Worm (Caenorhabditis elegans): ENCODE measurements around the gene adah-1.
A peak's percentile ranks its signal among the peaks of the same experiment; 100 is the strongest.

The adah-1 gene

DNA sequence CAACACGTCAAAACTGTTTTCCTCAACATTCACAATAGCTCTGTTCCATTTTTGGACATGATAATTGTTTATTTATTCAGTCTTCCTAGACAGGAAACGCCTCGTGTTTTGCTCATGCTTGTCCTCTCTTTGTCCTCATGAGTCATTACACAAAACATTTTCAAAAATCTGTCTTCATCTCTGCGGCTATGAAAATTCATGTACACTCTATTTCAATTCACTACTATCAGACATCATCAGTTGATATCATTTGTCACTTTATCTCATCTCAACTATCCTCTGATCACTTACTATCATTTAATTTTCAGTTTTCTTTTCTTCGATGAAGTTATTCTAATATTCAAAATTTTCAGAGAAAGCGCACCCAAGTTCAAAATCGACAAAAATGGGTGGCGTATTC lies at the start of gene adah-1:
Gene adah-1 (plus strand): TSS at position 354 of the 400 bp plus-strand sequence.
- peak in 1 of 2 experiments; percentile 13 for TF ChIP-seq mdl-1 (tag; optimal IDR thresholded peaks at IDR 0.05)
- TF ChIP-seq zip-11 (GFP tag; IDR thresholded peaks at IDR 0.05) = no peak
- no peak for TF ChIP-seq madf-9 (GFP tag; conservative IDR thresholded peaks at IDR 0.05)
- no peak for TF ChIP-seq lin-13 (GFP tag; optimal IDR thresholded peaks at IDR 0.05)
- TF ChIP-seq zag-1 (tag; optimal IDR thresholded peaks at IDR 0.05) = no peak
- TF ChIP-seq attf-4 (tag; optimal IDR thresholded peaks at IDR 0.05) = no peak
- no peak for TF ChIP-seq lin-15B (tag; optimal IDR thresholded peaks at IDR 0.05)
- peak in 1 of 2 experiments; percentile 14 for TF ChIP-seq unc-62 (GFP tag; optimal IDR thresholded peaks at IDR 0.05 in 1 of 2)
- TF ChIP-seq unc-62 (tag; optimal IDR thresholded peaks at IDR 0.05) = no peak
- no peak for TF ChIP-seq ZK546.5 (tag; optimal IDR thresholded peaks at IDR 0.05)
- no peak for TF ChIP-seq dmd-8 (GFP tag; IDR thresholded peaks at IDR 0.05)
- no peak for TF ChIP-seq ces-1 (GFP tag; optimal IDR thresholded peaks at IDR 0.05)
- TF ChIP-seq arid-1 (GFP tag; conservative IDR thresholded peaks at IDR 0.05) = no peak
- TF ChIP-seq hlh-30 (tag; optimal IDR thresholded peaks at IDR 0.05; ENCODE audit: insufficient read depth) = peak; percentile 78
- TF ChIP-seq aha-1 (tag) = peak; percentile 65
- TF ChIP-seq Y105C5A.15 (GFP tag; IDR thresholded peaks at IDR 0.05) = no peak
- no peak for TF ChIP-seq zfp-3 (GFP tag; conservative IDR thresholded peaks at IDR 0.05)
- TF ChIP-seq daf-12 (tag; optimal IDR thresholded peaks at IDR 0.05) = no peak
- peak; percentile 33 for TF ChIP-seq nhr-28 (tag; optimal IDR thresholded peaks at IDR 0.05)
- TF ChIP-seq lsy-2 (tag; optimal IDR thresholded peaks at IDR 0.05) = peak in 1 of 2 experiments; percentile 31
- no peak for TF ChIP-seq dmd-6 (GFP tag; IDR thresholded peaks at IDR 0.05)

DNA sequence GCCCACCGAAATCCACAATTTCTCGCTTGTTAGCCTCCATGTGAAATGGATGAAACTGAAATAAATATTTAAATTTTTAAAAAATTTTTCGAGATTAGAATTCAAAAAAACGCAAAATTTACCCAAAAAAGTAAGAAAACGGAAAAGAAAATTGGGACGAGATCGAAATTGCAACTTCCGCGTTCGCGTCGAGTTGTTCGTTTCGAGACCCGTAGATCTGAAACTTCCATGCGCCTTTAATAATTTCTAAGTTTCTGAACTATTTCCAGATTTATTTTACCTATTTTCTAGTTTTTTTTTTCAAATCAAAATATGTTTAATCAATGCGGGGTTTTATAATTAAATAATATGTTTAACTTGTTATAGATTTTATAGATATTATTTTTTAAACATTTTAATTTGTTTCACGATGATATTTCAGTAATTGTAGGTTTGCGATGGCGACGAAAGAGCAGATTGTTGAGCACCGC lies 46.9 kb upstream of the adah-1 start, which contains the start of the genes pgl-1 and him-3:
Gene pgl-1 (minus strand): TSS at position 230 of the 470 bp plus-strand sequence.
Gene him-3 (plus strand): TSS at position 420 of the 470 bp plus-strand sequence.
- no peak for TF ChIP-seq nhr-77 (tag; optimal IDR thresholded peaks at IDR 0.05)
- TF ChIP-seq ceh-82 (tag; optimal IDR thresholded peaks at IDR 0.05) = no peak
- no peak for TF ChIP-seq F49E8.2 (tag; optimal IDR thresholded peaks at IDR 0.05; ENCODE audit: borderline replicate concordance)
- no peak for TF ChIP-seq set-16 (GFP tag; IDR thresholded peaks at IDR 0.05)
- TF ChIP-seq hlh-30 (tag; optimal IDR thresholded peaks at IDR 0.05; ENCODE audit: insufficient read depth) = no peak
- TF ChIP-seq cey-2 (tag; optimal IDR thresholded peaks at IDR 0.05; ENCODE audit: borderline replicate concordance, insufficient read depth) = no peak
- TF ChIP-seq daf-12 (tag; optimal IDR thresholded peaks at IDR 0.05) = no peak
- TF ChIP-seq fkh-10 (GFP tag; optimal IDR thresholded peaks at IDR 0.05) = no peak
- TF ChIP-seq ceh-62 (tag; optimal IDR thresholded peaks at IDR 0.05) = no peak

DNA sequence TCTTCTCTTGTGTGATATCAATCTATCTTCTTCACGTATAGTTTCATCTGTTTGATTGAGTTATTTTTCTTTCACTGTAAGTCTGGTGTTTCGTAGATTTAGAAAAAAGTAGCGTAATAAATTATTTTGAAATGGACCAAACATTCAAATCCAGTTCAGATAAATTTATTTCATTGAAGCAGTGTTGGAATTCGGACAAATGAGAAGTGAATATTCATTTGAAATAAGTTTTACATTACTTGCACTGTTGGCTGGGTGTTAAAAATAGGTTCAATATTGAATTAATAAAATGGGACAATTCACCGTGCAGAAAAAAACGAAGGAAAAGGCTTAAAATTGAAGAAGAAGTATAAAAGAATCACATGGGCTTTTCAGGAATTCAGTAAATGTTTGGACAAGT lies 45.4 kb upstream of the adah-1 start:
- TF ChIP-seq snpc-1.2 (GFP tag; IDR thresholded peaks at IDR 0.05) (peak; percentile 61; the same call in 1 of the 2 replicates), vab-7 (GFP tag; IDR thresholded peaks at IDR 0.05) (no peak), lsy-2 (tag; optimal IDR thresholded peaks at IDR 0.05) (no peak), unc-62 (GFP tag; optimal IDR thresholded peaks at IDR 0.05 in 1 of 2) (no peak), unc-62 (tag; optimal IDR thresholded peaks at IDR 0.05) (no peak), nhr-237 (tag; optimal IDR thresholded peaks at IDR 0.05) (no peak), nhr-48 (tag; optimal IDR thresholded peaks at IDR 0.05) (no peak), hmg-1.1 (GFP tag; IDR thresholded peaks at IDR 0.05) (no peak), nhr-77 (tag; optimal IDR thresholded peaks at IDR 0.05) (no peak), F49E8.2 (tag; optimal IDR thresholded peaks at IDR 0.05; ENCODE audit: borderline replicate concordance) (no peak)

DNA sequence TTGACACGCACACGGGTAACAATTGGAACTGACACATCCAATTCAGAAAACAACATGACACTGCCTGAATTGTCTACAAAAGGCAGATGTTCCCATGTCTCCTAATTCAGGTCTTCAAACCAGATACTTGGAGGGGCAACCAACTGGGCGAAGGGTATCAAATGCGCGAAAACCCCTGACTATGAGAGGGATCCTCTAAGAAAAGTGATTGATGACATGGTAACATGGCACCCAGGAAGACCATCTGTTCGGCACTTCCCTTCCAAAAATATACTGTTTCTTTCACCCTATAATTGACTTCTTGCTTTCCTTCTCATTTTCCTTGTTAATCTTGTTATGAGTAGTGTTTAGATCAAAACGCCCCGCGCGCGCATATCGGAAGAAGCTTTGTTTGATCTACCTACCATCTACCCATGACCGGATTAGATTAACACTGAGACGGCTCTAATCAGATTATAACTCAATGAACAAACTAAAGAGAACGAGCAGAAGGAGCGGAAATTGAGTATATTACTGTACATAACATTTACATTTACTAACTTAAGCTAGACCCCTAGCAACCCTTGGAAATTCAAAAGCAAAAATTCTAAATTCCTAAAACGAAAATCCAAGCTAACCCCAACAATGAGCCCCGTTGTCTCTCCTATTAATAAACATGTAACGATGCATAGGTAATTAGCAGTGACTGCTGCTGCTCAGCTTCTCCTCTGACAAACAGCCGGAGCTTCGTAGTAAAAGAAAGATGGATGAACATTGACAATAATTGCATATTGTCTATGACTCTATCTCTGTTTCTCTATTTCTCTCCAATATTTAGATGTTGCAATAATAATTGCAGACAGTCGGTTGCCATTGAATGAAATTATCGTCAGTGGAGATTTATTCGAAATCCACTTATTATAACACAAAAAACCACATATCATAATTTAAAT lies 39.3 kb upstream of the adah-1 start:
- TF ChIP-seq nhr-102 (tag; optimal IDR thresholded peaks at IDR 0.05) = no peak
- TF ChIP-seq nhr-111 (GFP tag; optimal IDR thresholded peaks at IDR 0.05) = no peak
- TF ChIP-seq aha-1 (tag) = peak; percentile 58
